Fruit fly (Drosophila melanogaster): ENCODE results near the gene Socs36E.

Socs36E gene

DNA sequence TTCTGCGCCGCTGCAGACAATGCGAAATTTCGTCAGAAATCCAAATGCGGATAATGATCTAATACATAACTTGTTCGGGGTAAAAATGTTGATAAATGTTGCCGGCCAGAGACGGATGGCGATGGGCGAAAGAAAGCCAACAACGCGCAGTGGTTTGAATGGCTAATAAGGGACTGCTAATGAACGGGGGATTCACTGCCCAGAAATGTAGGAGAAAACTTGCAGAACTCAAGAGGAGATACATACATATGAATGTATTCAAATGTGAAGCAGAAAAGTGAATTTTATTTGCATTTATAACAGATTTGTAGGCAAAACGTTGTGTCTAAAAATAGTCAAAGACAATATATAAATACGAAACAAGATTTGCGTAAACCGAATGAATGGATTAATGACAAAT lies 6.4 kb downstream of the Socs36E start:
- no peak for TF ChIP-seq noc (tag; optimal IDR thresholded peaks at IDR 0.05)

- TF ChIP-seq noc (tag; optimal IDR thresholded peaks at IDR 0.05), result peak; percentile 70
Observed at dm6 chr2L:18145253-18145652, 7.0 kb downstream of the Socs36E start.

dm6 chr2L:18144268-18144834 lies 7.9 kb downstream of the Socs36E start:
- TF ChIP-seq noc (tag; optimal IDR thresholded peaks at IDR 0.05), result no peak

DNA sequence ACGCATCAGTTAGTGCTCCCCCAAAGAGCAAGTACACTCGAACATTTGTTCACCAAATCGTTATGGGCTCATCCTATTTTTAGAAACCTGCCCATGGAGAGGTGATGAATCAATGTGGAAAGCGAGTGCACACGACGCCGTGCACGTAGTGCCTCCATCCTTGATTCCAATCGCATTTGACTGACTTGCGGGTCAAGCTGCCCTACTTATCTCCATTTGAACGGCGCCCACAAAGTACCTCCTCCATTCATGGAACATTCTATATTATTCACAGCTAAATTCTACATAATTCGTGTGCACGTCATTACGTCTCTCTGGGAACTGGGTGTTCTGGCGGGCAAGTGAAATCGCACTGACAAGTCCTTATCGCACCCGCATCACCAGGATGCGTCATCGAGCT lies 9.0 kb downstream of the Socs36E start:
- no peak for TF ChIP-seq noc (tag; optimal IDR thresholded peaks at IDR 0.05)

DNA sequence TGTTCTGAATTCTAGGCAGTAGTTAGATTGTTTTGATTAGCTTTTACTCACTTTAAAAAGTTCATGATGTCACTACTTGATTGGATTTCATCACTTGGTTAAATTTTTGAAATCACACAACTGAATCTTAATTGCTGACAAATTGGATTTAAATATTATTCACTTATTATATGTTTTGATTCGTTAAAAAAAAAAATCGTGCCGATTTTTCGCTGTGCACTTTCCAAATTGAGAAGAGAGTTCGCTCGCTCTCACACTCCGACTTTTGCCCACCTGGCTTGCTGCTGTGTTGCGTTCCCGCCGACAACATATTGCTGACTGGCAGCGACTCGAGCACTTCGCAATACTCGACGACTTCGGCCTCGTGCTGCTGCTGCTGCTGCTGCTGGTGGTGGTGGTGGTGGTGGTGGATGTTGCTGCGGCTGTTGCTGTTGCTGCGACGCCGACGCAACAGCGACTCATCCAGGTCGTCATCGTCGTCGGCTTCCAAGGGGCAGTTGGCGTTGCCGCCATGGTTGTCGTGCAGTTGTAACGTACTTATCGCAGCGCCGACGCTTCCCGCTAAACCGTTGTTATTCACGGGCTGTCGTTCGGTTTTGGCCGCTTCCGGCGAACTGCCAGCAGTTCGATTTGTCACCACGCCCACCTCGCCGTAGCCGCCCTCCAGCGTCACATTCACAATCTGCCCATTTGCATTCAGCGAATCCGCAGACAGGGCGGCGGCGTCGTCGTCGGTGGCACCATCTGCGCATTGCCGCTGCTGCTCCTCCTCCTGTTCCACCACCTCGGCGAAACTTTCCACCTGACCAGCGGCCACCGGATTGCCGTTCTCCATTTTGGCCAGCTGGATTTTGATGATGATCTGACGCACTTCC lies 10.5 kb downstream of the Socs36E start:
- peak; percentile 78 for TF ChIP-seq noc (tag; optimal IDR thresholded peaks at IDR 0.05)

DNA sequence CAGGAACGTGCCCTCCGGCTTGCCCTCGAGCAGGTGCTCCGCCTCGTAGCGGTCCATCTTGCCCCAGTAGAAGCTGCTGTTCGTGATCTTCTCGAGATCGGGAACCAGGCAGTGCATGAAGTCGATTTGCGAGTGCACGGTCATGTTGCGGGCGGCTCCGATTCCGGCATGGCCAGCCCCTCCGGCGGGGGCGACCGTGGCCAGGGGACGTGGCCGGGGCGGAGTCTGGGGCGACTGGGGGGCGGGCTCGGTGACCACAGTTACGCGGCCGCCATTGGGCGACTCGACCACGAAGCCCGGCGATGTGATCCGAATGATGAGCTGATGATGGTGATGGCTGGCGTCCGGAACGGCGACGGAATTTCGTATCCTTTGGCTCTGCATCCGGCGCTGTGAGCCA lies 11.7 kb downstream of the Socs36E start:
- TF ChIP-seq noc (tag; optimal IDR thresholded peaks at IDR 0.05), result no peak

dm6 chr2L:18137591-18138247 lies 14.5 kb downstream of the Socs36E start, which contains the start of gene kel:
Gene kel, minus strand, starts transcription at chr2L:18138083.
- TF ChIP-seq noc (tag; optimal IDR thresholded peaks at IDR 0.05), result peak; percentile 49

DNA sequence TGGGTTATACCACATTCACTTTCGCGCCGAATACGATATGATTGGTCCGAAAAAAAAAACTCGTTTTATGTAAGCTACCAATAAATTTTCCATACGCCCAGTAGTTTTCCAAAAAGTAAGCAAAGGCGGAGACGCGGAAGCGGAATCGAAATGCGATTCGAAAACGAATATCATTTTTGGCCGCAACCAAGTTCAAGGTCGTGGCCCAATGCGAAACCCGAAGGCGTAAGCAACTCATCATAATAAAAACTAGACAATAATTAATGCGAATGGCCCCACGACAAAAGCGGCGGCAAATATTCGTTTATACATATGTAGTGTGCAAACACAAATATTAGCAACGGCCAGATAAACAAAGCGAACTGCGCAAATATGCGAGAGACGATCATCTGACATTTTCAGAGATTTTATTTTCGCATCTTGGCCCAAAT lies 15.8 kb downstream of the Socs36E start:
- TF ChIP-seq noc (tag; optimal IDR thresholded peaks at IDR 0.05), result peak; percentile 87

DNA sequence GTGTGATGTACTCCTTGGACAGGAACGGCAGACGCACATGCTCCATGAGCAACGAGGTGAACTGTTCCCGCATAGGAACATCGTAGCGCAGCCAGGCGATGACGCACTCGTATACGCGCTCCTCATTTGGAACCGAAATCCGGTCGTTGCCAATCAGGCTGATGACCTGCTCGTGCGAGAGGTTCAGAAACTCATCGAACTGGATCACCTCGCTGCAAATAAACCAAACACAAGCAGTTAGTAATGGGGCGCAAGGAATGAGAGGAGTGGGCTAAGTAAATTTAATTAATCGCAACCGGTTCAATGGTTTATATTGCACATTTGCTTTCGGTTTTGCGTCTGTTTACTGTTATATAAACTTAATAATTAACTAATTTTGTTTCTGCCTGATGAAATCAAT lies 17.6 kb downstream of the Socs36E start:
- TF ChIP-seq noc (tag; optimal IDR thresholded peaks at IDR 0.05), result no peak

DNA sequence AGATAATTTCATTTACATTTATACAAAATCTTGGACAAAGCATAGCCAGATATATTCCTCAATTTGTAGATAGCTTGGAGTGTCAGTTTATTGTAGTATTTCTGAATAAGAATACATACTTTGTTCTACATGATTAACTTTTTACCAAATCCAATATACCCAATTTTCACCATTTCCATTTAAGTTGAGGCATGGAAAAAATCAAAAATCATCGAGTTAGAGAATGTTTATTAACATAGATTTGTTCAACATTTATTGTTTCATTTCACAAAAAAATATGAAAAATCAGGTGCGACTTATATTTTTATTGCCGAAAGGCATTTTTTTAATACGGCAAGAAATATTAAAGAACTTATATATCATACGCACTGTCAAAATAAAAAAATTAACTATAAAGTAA lies 26.6 kb downstream of the Socs36E start, which contains the start of gene Grl36b:
Gene Grl36b (minus strand): TSS at position 101 of the 400 bp plus-strand sequence.
- TF ChIP-seq noc (tag; optimal IDR thresholded peaks at IDR 0.05), result no peak

dm6 chr2L:18122920-18123319 lies 29.3 kb downstream of the Socs36E start:
- no peak for TF ChIP-seq noc (tag; optimal IDR thresholded peaks at IDR 0.05)

DNA sequence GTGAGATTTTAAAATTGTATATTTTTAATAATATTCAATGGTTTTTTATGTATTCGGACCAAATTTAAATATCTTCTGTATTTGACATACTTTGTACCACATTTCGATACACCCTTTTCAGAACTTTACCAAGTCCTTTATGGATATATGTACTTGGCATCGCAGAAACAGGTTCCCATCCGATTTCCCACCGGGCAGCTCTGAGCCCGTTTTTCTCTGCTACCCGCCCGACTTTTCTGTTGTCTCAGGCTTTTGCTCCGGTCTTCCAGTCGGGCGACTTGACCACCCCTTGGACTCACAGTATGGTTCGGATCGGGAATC lies 30.0 kb downstream of the Socs36E start:
- no peak for TF ChIP-seq noc (tag; optimal IDR thresholded peaks at IDR 0.05)

DNA sequence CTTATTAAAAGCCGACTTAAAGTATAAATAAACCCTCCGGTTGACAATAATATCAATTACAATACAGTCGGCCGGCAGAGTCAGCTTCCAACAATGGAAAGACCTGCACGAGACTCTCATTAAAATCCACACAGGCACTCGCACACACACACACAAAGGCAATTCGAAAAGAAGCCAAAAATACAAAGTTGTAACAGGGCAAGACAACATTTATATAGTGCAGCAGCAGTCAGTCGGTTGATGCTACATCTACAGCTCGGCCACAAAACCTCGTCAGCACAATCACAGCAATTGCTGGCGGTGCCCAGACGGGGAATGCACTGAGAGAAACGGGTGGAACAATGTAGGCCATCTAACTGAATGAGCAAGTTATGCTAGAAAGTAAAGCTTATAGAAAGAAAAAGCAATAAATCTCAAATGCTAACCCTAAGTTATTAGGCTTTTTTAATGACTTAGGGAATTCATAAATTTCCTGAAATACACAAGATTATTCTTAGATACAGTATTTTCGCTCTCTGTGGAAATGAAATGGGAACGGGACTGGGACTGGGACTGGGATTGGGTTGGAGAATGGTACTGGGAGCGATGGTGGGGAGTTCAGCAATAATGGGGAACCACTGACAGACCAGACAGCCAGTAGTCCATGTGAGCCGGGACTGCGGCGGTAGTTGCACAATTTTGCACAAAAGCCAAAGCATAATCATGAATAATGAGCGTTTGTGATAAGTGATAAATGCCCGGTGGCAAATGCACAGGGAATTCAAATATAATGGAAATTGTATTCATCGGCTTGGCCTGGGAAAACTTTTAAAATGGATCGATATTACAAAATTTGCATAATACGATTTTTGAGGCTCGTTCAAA lies 30.6 kb downstream of the Socs36E start:
- TF ChIP-seq noc (tag; optimal IDR thresholded peaks at IDR 0.05), result no peak

DNA sequence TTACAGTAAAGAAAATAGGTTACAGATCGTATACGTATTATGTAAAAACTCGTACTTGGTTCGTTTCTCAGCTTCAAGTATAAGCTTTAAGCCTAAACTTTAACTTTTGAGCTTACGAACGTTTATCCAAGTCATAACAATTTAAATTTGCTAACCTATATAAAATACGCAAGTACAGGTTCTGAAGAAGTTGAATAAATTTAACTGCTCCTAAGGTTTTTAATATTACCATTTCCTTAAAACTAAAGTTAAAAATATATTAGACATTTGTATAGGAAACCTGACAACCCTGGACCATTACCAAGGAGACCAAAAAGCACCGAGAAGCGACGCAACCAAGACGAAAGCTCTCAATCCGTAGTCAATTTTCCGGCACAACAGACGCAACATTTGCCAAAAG lies 32.6 kb downstream of the Socs36E start, which contains the start of gene CG5758:
Gene CG5758 (plus strand): TSS at position 353 of the 400 bp plus-strand sequence.
- TF ChIP-seq noc (tag; optimal IDR thresholded peaks at IDR 0.05), result peak; percentile 18

DNA sequence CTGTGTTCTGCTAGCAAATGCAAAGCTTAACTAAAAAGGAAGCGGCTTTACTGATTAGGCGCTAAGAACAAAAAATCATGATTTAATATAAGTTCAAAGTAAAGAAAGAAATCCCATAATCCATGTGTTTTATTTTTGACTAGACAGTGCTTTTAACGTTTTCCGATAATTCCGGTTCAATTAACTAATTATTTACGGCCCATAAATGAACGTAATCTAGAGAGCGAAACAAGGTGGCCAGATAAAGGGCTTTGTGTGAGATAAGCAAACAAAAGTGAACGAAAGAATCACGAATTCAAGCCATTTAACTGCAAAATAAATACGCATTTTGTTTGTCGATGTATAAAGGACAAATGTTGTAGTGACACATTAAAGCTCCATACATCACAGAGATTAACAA lies 37.1 kb downstream of the Socs36E start:
- TF ChIP-seq noc (tag; optimal IDR thresholded peaks at IDR 0.05), result no peak
